Fruit fly (Drosophila melanogaster): Measurements from ENCODE around the gene CG17475.

Gene CG17475

DNA sequence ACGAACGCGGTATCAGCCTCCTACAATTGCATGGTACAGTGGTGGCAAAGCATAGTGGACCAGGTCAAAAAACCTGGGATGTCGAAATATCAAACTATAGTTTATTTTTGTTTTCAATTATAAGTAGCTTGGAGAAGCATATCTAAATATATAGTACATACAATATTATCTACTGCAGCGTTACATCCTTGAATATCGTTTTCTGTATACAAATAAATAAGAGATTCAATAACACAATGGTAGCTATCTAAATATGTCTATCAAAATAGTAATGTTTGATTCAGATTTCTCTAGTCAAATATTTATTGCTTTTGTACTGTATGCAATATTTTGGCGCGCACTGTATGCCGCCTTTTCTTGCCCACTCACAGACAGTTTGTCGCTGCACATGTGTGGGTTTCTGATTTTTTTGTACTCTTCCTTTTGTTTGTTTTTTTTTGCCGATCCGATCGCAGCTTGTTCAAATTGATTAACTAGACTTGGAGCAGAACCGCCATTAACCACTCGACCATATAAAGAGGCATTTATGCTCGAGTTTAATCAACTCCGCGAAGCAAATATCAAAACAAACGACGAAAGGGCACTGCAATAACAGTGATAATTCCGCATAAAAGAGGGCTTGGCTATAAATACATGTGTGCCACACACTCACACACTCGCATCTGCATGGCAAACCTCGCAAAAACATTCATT, 49.4 kb downstream of the CG17475 start (continued):
- TF ChIP-seq Opbp (GFP tag; IDR thresholded peaks at IDR 0.05; ENCODE audit: partially characterized antibody): no peak

DNA sequence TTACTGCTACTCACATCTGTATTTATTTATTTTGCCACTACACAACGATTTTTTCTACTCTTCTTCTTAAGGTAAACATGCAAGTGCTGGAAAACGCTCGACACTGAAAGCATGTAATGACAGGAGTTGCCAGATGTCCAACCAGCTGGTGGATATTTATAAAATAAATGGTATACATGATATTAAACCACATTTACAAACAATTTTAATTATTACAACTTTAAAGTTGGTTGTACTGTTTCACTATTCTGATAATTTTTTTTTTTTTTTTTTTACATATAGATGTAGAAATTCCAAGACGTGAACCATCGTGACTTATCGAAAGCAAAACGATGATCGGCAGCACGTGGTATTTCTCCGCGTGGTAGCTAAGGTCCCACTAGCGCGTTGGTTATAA, 50.4 kb downstream of the CG17475 start, which contains the start of the genes Keap1 and kuk:
Gene Keap1 (minus strand): TSS at position 87 of the 397 bp plus-strand sequence.
Gene kuk (plus strand): TSS at position 386 of the 397 bp plus-strand sequence.
- TF ChIP-seq Eip74EF (GFP tag; optimal IDR thresholded peaks at IDR 0.05) (no peak), grn (GFP tag; optimal IDR thresholded peaks at IDR 0.05) (no peak), crc (GFP tag; optimal IDR thresholded peaks at IDR 0.05) (no peak), CG32772 (GFP tag; IDR thresholded peaks at IDR 0.05) (peak; percentile 46; the same call in 1 of the 2 replicates), CG8359 (GFP tag; optimal IDR thresholded peaks at IDR 0.05; ENCODE audit: borderline replicate concordance) (no peak), Vsx1 (GFP tag; optimal IDR thresholded peaks at IDR 0.05) (no peak), zf30C (GFP tag; optimal IDR thresholded peaks at IDR 0.05) (no peak), gro (GFP tag; optimal IDR thresholded peaks at IDR 0.05) (peak; percentile 60), CG17359 (tag; optimal IDR thresholded peaks at IDR 0.05) (peak; percentile 99), esg (GFP tag; conservative IDR thresholded peaks at IDR 0.05) (no peak), ems (GFP tag; optimal IDR thresholded peaks at IDR 0.05) (peak; percentile 47), CG7556 (GFP tag; optimal IDR thresholded peaks at IDR 0.05) (no peak), CG4854 (GFP tag; optimal IDR thresholded peaks at IDR 0.05) (no peak), CG18262 (tag; optimal IDR thresholded peaks at IDR 0.05) (no peak), Hr39 (optimal IDR thresholded peaks at IDR 0.05) (no peak), nerfin-1 (tag; optimal IDR thresholded peaks at IDR 0.05) (no peak), Oli (tag; optimal IDR thresholded peaks at IDR 0.05) (peak; percentile 3), CG11456 (GFP tag; IDR thresholded peaks at IDR 0.05) (0 out of 3 replicates have a peak, but pooled peaks have one; percentile 66), yki (optimal IDR thresholded peaks at IDR 0.05) (no peak), CG42726 (GFP tag; IDR thresholded peaks at IDR 0.05; ENCODE audit: partially characterized antibody) (peak; percentile 84), run (tag; optimal IDR thresholded peaks at IDR 0.05) (no peak), CG31365 (tag; optimal IDR thresholded peaks at IDR 0.05) (no peak), dmrt99B (tag; optimal IDR thresholded peaks at IDR 0.05) (no peak), gt (GFP tag; IDR thresholded peaks at IDR 0.05) (no peak), CG9876 (GFP tag; optimal IDR thresholded peaks at IDR 0.05) (peak; percentile 24), ab (GFP tag; optimal IDR thresholded peaks at IDR 0.05) (no peak), twi (tag; optimal IDR thresholded peaks at IDR 0.05) (no peak), CG3407 (GFP tag; optimal IDR thresholded peaks at IDR 0.05) (peak; percentile 36), Sry-β (GFP tag; optimal IDR thresholded peaks at IDR 0.05) (no peak), CG2199 (GFP tag; IDR thresholded peaks at IDR 0.05) (no peak), CG11398 (GFP tag; optimal IDR thresholded peaks at IDR 0.05) (no peak), CG9437 (GFP tag; optimal IDR thresholded peaks at IDR 0.05) (no peak), H2.0 (GFP tag; IDR thresholded peaks at IDR 0.05) (peak; percentile 60), CHES-1-like (GFP tag; optimal IDR thresholded peaks at IDR 0.05) (peak; percentile 82), CG4707 (GFP tag; optimal IDR thresholded peaks at IDR 0.05) (no peak), CG33557 (GFP tag; optimal IDR thresholded peaks at IDR 0.05) (no peak), Ada2b (GFP tag; IDR thresholded peaks at IDR 0.05) (peak; percentile 37; the same call in 1 of the 2 replicates), Tbp (GFP tag; optimal IDR thresholded peaks at IDR 0.05) (peak; percentile 20), ranshi (GFP tag; IDR thresholded peaks at IDR 0.05) (peak; percentile 67), sens (GFP tag) (peak; percentile 89), CG8388 (GFP tag; optimal IDR thresholded peaks at IDR 0.05) (no peak), CG10147 (GFP tag; optimal IDR thresholded peaks at IDR 0.05) (no peak), sd (tag; optimal IDR thresholded peaks at IDR 0.05) (peak; percentile 43), stwl (tag; optimal IDR thresholded peaks at IDR 0.05) (peak; percentile 70), CG9817 (tag; optimal IDR thresholded peaks at IDR 0.05) (peak; percentile 54), usp (GFP tag; optimal IDR thresholded peaks at IDR 0.05) (no peak), CG16779 (GFP tag; IDR thresholded peaks at IDR 0.05) (no peak), CG14014 (GFP tag; IDR thresholded peaks at IDR 0.05) (peak; percentile 51)
